Fruit fly (Drosophila melanogaster): ENCODE results near the gene CG33946.

DNA sequence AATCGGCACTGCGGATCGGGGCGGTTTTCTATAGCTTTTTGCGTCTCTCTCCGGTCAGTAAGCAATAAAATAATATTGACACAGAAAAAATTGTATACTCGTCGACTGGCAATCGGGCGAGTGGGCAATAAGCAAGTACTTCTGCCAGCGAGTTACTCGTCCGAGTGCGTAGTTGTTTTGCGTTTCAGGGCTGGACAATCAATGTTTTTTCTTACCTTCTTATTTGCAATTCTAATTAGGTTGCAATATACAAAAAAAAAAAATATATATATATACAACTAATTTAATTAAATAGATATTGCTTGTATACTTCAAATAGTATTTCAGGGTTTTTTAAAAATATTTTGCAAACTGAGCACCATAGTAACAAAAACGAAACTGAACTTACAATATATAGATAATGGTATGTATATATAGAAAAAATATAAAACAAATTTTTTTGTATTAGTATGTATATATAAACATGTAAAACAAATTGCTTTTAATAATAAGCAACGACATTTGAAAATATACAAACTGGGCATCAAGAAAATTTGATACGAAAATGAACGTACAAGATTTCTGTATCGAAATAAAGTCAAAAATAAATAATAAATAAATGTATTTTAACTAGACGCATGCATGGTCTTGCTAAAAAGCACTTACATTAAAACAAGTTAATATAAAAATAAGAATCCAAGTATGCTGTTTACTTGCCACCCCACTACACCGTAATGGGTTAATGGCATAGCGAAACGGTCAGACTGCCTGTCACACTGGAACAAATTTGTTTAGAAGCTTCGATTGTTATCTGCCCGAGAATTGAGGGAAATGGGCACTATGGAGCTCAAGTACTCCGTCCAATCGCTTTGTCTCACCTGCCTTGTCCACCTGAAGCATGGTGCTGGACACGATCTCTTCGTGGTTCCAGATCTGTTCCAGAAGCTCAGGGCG is 31.1 kb upstream of the CG33946 start, which contains the start of the genes D19A and CG7386:
- peak; percentile 60 for TF ChIP-seq CG1620 (GFP tag; optimal IDR thresholded peaks at IDR 0.05)
- peak; percentile 49 for TF ChIP-seq Mnt (GFP tag; optimal IDR thresholded peaks at IDR 0.05)
- peak; percentile 1 for TF ChIP-seq CG12768 (GFP tag; optimal IDR thresholded peaks at IDR 0.05)
- peak; percentile 24 for TF ChIP-seq tj (GFP tag; optimal IDR thresholded peaks at IDR 0.05)
- no peak for TF ChIP-seq Clk (GFP tag; optimal IDR thresholded peaks at IDR 0.05)
- TF ChIP-seq CG14711 (tag; optimal IDR thresholded peaks at IDR 0.05), result peak; percentile 27
- TF ChIP-seq CG5204 (GFP tag; optimal IDR thresholded peaks at IDR 0.05), result peak; percentile 33
- TF ChIP-seq cic (GFP tag; optimal IDR thresholded peaks at IDR 0.05), result no peak
- no peak for TF ChIP-seq ovo (GFP tag; optimal IDR thresholded peaks at IDR 0.05)
- TF ChIP-seq pad (GFP tag; optimal IDR thresholded peaks at IDR 0.05), result no peak
